Fruit fly (Drosophila melanogaster): Measurements from ENCODE around the gene BBS8.

Gene BBS8

DNA sequence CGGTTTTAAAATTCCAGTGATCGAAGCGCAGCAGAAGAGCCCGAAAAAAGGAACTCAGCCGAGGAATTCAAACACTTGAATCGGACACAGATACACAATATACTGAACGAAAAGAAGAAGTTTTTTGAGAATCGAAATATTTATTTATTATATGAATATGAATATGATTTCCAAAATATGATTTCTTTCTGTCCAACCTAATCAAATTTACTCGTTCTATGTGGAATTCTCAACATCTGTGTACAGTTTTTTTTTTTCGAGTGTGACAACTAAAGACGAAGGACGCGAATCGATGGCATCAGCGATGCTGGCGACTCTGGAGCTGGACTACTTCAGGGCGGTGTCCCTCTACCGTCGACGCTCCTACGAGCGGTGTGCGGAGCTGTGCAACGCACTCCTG lies 487 bp downstream of the BBS8 start:
- TF ChIP-seq CG8944 (GFP tag; optimal IDR thresholded peaks at IDR 0.05): no peak
- peak; percentile 86 for TF ChIP-seq lbe (GFP tag; optimal IDR thresholded peaks at IDR 0.05)
- TF ChIP-seq corto (GFP tag; optimal IDR thresholded peaks at IDR 0.05): peak; percentile 68
- peak; percentile 39 for TF ChIP-seq sens (GFP tag)
- no peak for TF ChIP-seq vnd (GFP tag; IDR thresholded peaks at IDR 0.05; ENCODE audit: partially characterized antibody)
- TF ChIP-seq bsh (GFP tag; optimal IDR thresholded peaks at IDR 0.05): peak in 1 of 2 experiments; percentile 28
- no peak for TF ChIP-seq ash1 (GFP tag; optimal IDR thresholded peaks at IDR 0.05)
- no peak for TF ChIP-seq CG12744 (GFP tag; optimal IDR thresholded peaks at IDR 0.05)

DNA sequence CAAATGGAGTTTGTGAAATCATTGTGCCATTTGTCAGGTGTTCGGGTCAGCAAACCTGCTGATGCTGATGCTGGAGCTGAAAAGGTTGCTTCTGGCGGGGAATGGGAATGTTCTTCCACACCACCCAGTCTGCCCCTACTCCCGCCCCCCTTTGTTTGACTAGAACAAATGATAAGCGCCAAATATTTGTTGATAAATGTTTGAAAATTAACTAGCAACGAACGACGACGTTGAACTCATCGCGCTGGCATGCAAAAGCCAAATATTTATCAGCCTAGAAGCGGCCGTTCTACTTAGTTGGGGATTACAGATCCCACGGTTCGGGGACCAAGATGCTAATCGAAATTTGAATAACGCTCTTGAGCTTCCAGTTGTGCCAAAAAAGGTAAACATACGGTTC lies 2.8 kb downstream of the BBS8 start:
- TF ChIP-seq TFAM (GFP tag; optimal IDR thresholded peaks at IDR 0.05) (no peak), Blimp-1 (GFP tag; optimal IDR thresholded peaks at IDR 0.05) (peak; percentile 8), Med (GFP tag) (peak; percentile 76), nau (GFP tag; optimal IDR thresholded peaks at IDR 0.05) (peak; percentile 19), CG15601 (tag; optimal IDR thresholded peaks at IDR 0.05) (peak; percentile 12), Hsf (GFP tag; optimal IDR thresholded peaks at IDR 0.05) (no peak), chif (GFP tag; optimal IDR thresholded peaks at IDR 0.05) (no peak), gem (tag; optimal IDR thresholded peaks at IDR 0.05) (peak; percentile 13), CG2712 (tag; optimal IDR thresholded peaks at IDR 0.05) (no peak), Meics (GFP tag; optimal IDR thresholded peaks at IDR 0.05) (peak; percentile 19), CG8290 (GFP tag; optimal IDR thresholded peaks at IDR 0.05) (no peak), CG8290 (tag; optimal IDR thresholded peaks at IDR 0.05) (peak in 1 of 2 experiments; percentile 62), stwl (tag; optimal IDR thresholded peaks at IDR 0.05) (no peak), MTF-1 (GFP tag; optimal IDR thresholded peaks at IDR 0.05; ENCODE audit: borderline replicate concordance) (peak; percentile 19), CG5245 (GFP tag; optimal IDR thresholded peaks at IDR 0.05) (no peak), ham (GFP tag; IDR thresholded peaks at IDR 0.05) (no peak), CG2202 (tag; optimal IDR thresholded peaks at IDR 0.05) (peak; percentile 3), oc (tag; optimal IDR thresholded peaks at IDR 0.05) (no peak), Atf-2 (GFP tag; optimal IDR thresholded peaks at IDR 0.05) (no peak), al (GFP tag; IDR thresholded peaks at IDR 0.05) (no peak), dimm (GFP tag; IDR thresholded peaks at IDR 0.05) (no peak), gt (GFP tag; IDR thresholded peaks at IDR 0.05) (no peak), bsh (GFP tag; optimal IDR thresholded peaks at IDR 0.05) (peak in 1 of 2 experiments; percentile 29), CG15073 (GFP tag; optimal IDR thresholded peaks at IDR 0.05) (no peak), Hr78 (GFP tag; optimal IDR thresholded peaks at IDR 0.05) (no peak), dm (GFP tag; optimal IDR thresholded peaks at IDR 0.05) (no peak), CG3838 (GFP tag; optimal IDR thresholded peaks at IDR 0.05) (no peak), CG10147 (GFP tag; optimal IDR thresholded peaks at IDR 0.05) (peak; percentile 5), odd (GFP tag; optimal IDR thresholded peaks at IDR 0.05) (peak; percentile 8), salm (tag; optimal IDR thresholded peaks at IDR 0.05) (peak; percentile 21), ac (GFP tag; optimal IDR thresholded peaks at IDR 0.05) (no peak), Myb (GFP tag; optimal IDR thresholded peaks at IDR 0.05) (peak; percentile 0), CG10321 (GFP tag; IDR thresholded peaks at IDR 0.05) (no peak), Oli (tag; optimal IDR thresholded peaks at IDR 0.05) (no peak), Nf-YA (GFP tag; IDR thresholded peaks at IDR 0.05) (no peak), HmgZ (tag; optimal IDR thresholded peaks at IDR 0.05) (peak; percentile 10), crc (GFP tag; optimal IDR thresholded peaks at IDR 0.05) (no peak), mam (GFP tag; optimal IDR thresholded peaks at IDR 0.05) (no peak), CG7928 (GFP tag; optimal IDR thresholded peaks at IDR 0.05) (no peak), C15 (GFP tag; IDR thresholded peaks at IDR 0.05) (no peak), CG31365 (tag; optimal IDR thresholded peaks at IDR 0.05) (peak; percentile 6), CG10959 (GFP tag; IDR thresholded peaks at IDR 0.05) (no peak), unpg (GFP tag; optimal IDR thresholded peaks at IDR 0.05) (peak; percentile 3)
